Fruit fly (Drosophila melanogaster) whole organism, embryonic: ENCODE measurements around the gene CG1307.

Source experiments
- Aef1 ChIP-seq: fragments of 200-800 bp; sonication (Bioruptor generic); IDR thresholded peaks from 3 replicates; pipeline ENCODE4 v1.3.6; 2022; ENCODE audit warnings: missing biosample characterization, missing genetic modification characterization
- B-H1 ChIP-seq: fragments of 200-800 bp; sonication (Bioruptor generic); IDR thresholded peaks from 3 replicates; pipeline ENCODE4 v1.3.6; 2022; ENCODE audit warnings: missing biosample characterization, missing genetic modification characterization
- Bdp1 ChIP-seq: fragments of 200-800 bp; sonication (Bioruptor generic); optimal IDR thresholded peaks from 3 replicates; lab custom pipeline; 2016; ENCODE audit warnings: missing biosample characterization, missing genetic modification characterization
- Bgb ChIP-seq: fragments of 200-800 bp; sonication (Bioruptor generic); IDR thresholded peaks from 2 replicates; pipeline ENCODE4 v1.3.6; 2022; ENCODE audit warnings: missing biosample characterization, missing genetic modification characterization; ENCODE audit not compliant: partially characterized antibody
- CG10147 ChIP-seq: fragments of 200-800 bp; sonication (Bioruptor generic); optimal IDR thresholded peaks from 2 replicates; lab custom pipeline; 2019; ENCODE audit warnings: missing biosample characterization, mild to moderate bottlenecking, missing genetic modification characterization, moderate library complexity
- CG11695 ChIP-seq: fragments of 200-800 bp; sonication (Bioruptor generic); IDR thresholded peaks from 3 replicates; pipeline ENCODE4 v1.3.6; 2022; ENCODE audit warnings: missing biosample characterization, missing genetic modification characterization
- CG13894 ChIP-seq: fragments of 200-800 bp; sonication (Bioruptor generic); optimal IDR thresholded peaks from 3 replicates; lab custom pipeline; 2018; ENCODE audit warnings: missing biosample characterization, mild to moderate bottlenecking, missing genetic modification characterization, moderate library complexity
- CG14667 ChIP-seq: fragments of 200-800 bp; sonication (Bioruptor generic); IDR thresholded peaks from 2 replicates; pipeline ENCODE4 v1.3.6; 2022; ENCODE audit warnings: missing biosample characterization, missing genetic modification characterization
- CG17568 ChIP-seq: fragments of 200-800 bp; sonication (Bioruptor generic); optimal IDR thresholded peaks from 2 replicates; lab custom pipeline; 2018; ENCODE audit warnings: missing biosample characterization, mild to moderate bottlenecking, missing genetic modification characterization, moderate library complexity
- CG17829 ChIP-seq: fragments of 200-800 bp; optimal IDR thresholded peaks from 2 replicates; lab custom pipeline; 2019; ENCODE audit warnings: missing biosample characterization, mild to moderate bottlenecking, missing genetic modification characterization, moderate library complexity
- CG1832 ChIP-seq: fragments of 200-800 bp; sonication (Bioruptor generic); optimal IDR thresholded peaks from 2 replicates; lab custom pipeline; 2017; ENCODE audit warnings: missing biosample characterization, mild to moderate bottlenecking, missing genetic modification characterization, inconsistent platforms
- CG18476 ChIP-seq: fragments of 200-800 bp; sonication (Bioruptor generic); optimal IDR thresholded peaks from 2 replicates; lab custom pipeline; 2016; ENCODE audit warnings: missing biosample characterization, mild to moderate bottlenecking, missing genetic modification characterization
- CG34422 ChIP-seq: fragments of 200-800 bp; sonication (Bioruptor generic); IDR thresholded peaks from 3 replicates; pipeline ENCODE4 v1.3.6; 2022; ENCODE audit warnings: missing biosample characterization, missing genetic modification characterization
- CG3726 ChIP-seq: fragments of 200-800 bp; sonication (Bioruptor generic); IDR thresholded peaks from 3 replicates; pipeline ENCODE4, ENCODE4 v1.3.6; 2022; ENCODE audit warnings: missing biosample characterization, missing genetic modification characterization
- CG3838 ChIP-seq: fragments of 200-800 bp; sonication (Bioruptor generic); optimal IDR thresholded peaks from 3 replicates; lab custom pipeline; 2016; ENCODE audit warnings: missing biosample characterization, missing genetic modification characterization
- CG3995 ChIP-seq: fragments of 200-800 bp; sonication (Bioruptor generic); optimal IDR thresholded peaks from 3 replicates; lab custom pipeline; 2016; ENCODE audit warnings: missing biosample characterization, missing genetic modification characterization
- CG4404 ChIP-seq: fragments of 200-800 bp; sonication (Bioruptor generic); IDR thresholded peaks from 2 replicates; pipeline ENCODE4 v1.3.6; 2022; ENCODE audit warnings: missing biosample characterization, missing genetic modification characterization
- CG4617 ChIP-seq: fragments of 200-800 bp; sonication (Bioruptor generic); optimal IDR thresholded peaks from 3 replicates; lab custom pipeline; 2016; ENCODE audit warnings: missing biosample characterization, missing genetic modification characterization, borderline replicate concordance
- CG6175 ChIP-seq: fragments of 200-800 bp; sonication (Bioruptor generic); IDR thresholded peaks from 3 replicates; pipeline ENCODE4 v1.3.6; 2022; ENCODE audit warnings: missing biosample characterization, missing genetic modification characterization
- CG8388 ChIP-seq: fragments of 200-800 bp; sonication (Bioruptor generic); optimal IDR thresholded peaks from 2 replicates; lab custom pipeline; 2019; ENCODE audit warnings: missing biosample characterization, mild to moderate bottlenecking, missing genetic modification characterization, moderate library complexity
- CG8924 ChIP-seq: fragments of 200-800 bp; optimal IDR thresholded peaks from 3 replicates; lab custom pipeline; 2019; ENCODE audit warnings: missing biosample characterization, mild to moderate bottlenecking, missing genetic modification characterization, moderate library complexity
- CG9437 ChIP-seq: fragments of 200-800 bp; sonication (Bioruptor generic); optimal IDR thresholded peaks from 2 replicates; lab custom pipeline; 2018; ENCODE audit warnings: missing biosample characterization, mild to moderate bottlenecking, missing genetic modification characterization
- Camta ChIP-seq: fragments of 200-800 bp; sonication (Bioruptor generic); optimal IDR thresholded peaks from 2 replicates; lab custom pipeline; 2016; ENCODE audit warnings: missing biosample characterization, missing genetic modification characterization
- Dbx ChIP-seq: fragments of 200-800 bp; sonication (Bioruptor generic); IDR thresholded peaks from 3 replicates; pipeline ENCODE4 v1.3.6; 2022; ENCODE audit warnings: missing biosample characterization, missing genetic modification characterization
- GATAe ChIP-seq: fragments of 200-800 bp; sonication (Bioruptor generic); conservative IDR thresholded peaks from 2 replicates; pipeline ENCODE4 v1.3.6; 2022; ENCODE audit warnings: missing biosample characterization, missing genetic modification characterization
- HLHmδ ChIP-seq: fragments of 200-800 bp; sonication (Bioruptor generic); optimal IDR thresholded peaks from 2 replicates; lab custom pipeline; 2018; ENCODE audit warnings: missing biosample characterization, mild to moderate bottlenecking, missing genetic modification characterization, moderate library complexity
- HmgD ChIP-seq: fragments of 200-800 bp; sonication (Bioruptor generic); optimal IDR thresholded peaks from 3 replicates; lab custom pipeline; 2016; ENCODE audit warnings: missing biosample characterization, missing genetic modification characterization
- Max ChIP-seq: fragments of 200-800 bp; sonication (Bioruptor generic); optimal IDR thresholded peaks from 2 replicates; lab custom pipeline; 2016; ENCODE audit warnings: missing biosample characterization, mild to moderate bottlenecking, missing genetic modification characterization
- Med ChIP-seq: fragments of 200-800 bp; sonication (Bioruptor generic); peaks from one replicate; lab custom pipeline; 2016; ENCODE audit warnings: missing biosample characterization, missing genetic modification characterization, mild to moderate bottlenecking, inconsistent platforms, moderate library complexity
- NFAT ChIP-seq: fragments of 200-800 bp; sonication (Bioruptor generic); IDR thresholded peaks from 2 replicates; pipeline ENCODE4 v1.3.6; 2022; ENCODE audit warnings: missing biosample characterization, missing genetic modification characterization
- Nf-YA ChIP-seq: fragments of 200-800 bp; sonication (Bioruptor generic); IDR thresholded peaks from 2 replicates; pipeline ENCODE4 v1.3.6; 2022; ENCODE audit warnings: missing biosample characterization, missing genetic modification characterization
- Rx ChIP-seq: fragments of 200-800 bp; sonication (Bioruptor generic); IDR thresholded peaks from 2 replicates; pipeline ENCODE4 v1.3.6; 2022; ENCODE audit warnings: missing biosample characterization, missing genetic modification characterization
- Scr ChIP-seq: fragments of 200-800 bp; sonication (Bioruptor generic); IDR thresholded peaks from 2 replicates; pipeline ENCODE4 v1.3.6; 2022; ENCODE audit warnings: missing biosample characterization, missing genetic modification characterization; ENCODE audit not compliant: partially characterized antibody
- Sin3A ChIP-seq: fragments of >200 bp; optimal IDR thresholded peaks from 2 replicates; lab custom pipeline; 2018
- Sry-δ ChIP-seq: fragments of 200-800 bp; sonication (Bioruptor generic); optimal IDR thresholded peaks from 2 replicates; lab custom pipeline; 2016; ENCODE audit warnings: missing biosample characterization, missing genetic modification characterization
- Tbp ChIP-seq: fragments of >200 bp; optimal IDR thresholded peaks from 2 replicates; lab custom pipeline; 2018; ENCODE audit warnings: missing biosample characterization, missing genetic modification characterization
- Usf ChIP-seq: fragments of 200-800 bp; sonication (Bioruptor generic); optimal IDR thresholded peaks from 2 replicates; lab custom pipeline; 2017; ENCODE audit warnings: missing genotype, missing biosample characterization, missing genetic modification characterization
- ci ChIP-seq: fragments of 200-800 bp; sonication (Bioruptor generic); IDR thresholded peaks from 3 replicates; pipeline ENCODE4 v1.3.6; 2022; ENCODE audit warnings: missing biosample characterization, missing genetic modification characterization
- crol ChIP-seq: fragments of 200-800 bp; sonication (Bioruptor generic); IDR thresholded peaks from 2 replicates; pipeline ENCODE4 v1.3.6; 2022; ENCODE audit warnings: missing biosample characterization, missing genetic modification characterization
- eve ChIP-seq, 2 experiments: fragments of >200 bp; optimal IDR thresholded peaks; 2 replicates each; lab custom pipeline; 2017; ENCODE audit warnings: missing biosample characterization in 2 of 2, missing genetic modification characterization in 2 of 2
- h ChIP-seq: fragments of >200 bp; optimal IDR thresholded peaks from 2 replicates; lab custom pipeline; 2017
- jing ChIP-seq: fragments of 200-800 bp; sonication (Bioruptor generic); optimal IDR thresholded peaks from 2 replicates; lab custom pipeline; 2018; ENCODE audit warnings: missing biosample characterization, mild to moderate bottlenecking, missing genetic modification characterization
- lab ChIP-seq: fragments of 200-800 bp; sonication (Bioruptor generic); optimal IDR thresholded peaks from 3 replicates; lab custom pipeline; 2017; ENCODE audit warnings: missing biosample characterization, missing genetic modification characterization, mild to moderate bottlenecking, moderate library complexity, missing genetic modification reagents
- nerfin-2 ChIP-seq: fragments of 200-800 bp; sonication (Bioruptor generic); IDR thresholded peaks from 2 replicates; pipeline ENCODE4 v1.3.6; 2022; ENCODE audit warnings: missing biosample characterization, missing genetic modification characterization; ENCODE audit not compliant: partially characterized antibody
- onecut ChIP-seq: fragments of 200-800 bp; sonication (Bioruptor generic); IDR thresholded peaks from 2 replicates; pipeline ENCODE4 v1.3.6; 2022; ENCODE audit warnings: missing biosample characterization, missing genetic modification characterization
- pb ChIP-seq: fragments of 200-800 bp; sonication (Bioruptor generic); optimal IDR thresholded peaks from 3 replicates; lab custom pipeline; 2016; ENCODE audit warnings: missing biosample characterization, missing genetic modification characterization
- ro ChIP-seq: fragments of 200-800 bp; sonication (Bioruptor generic); IDR thresholded peaks from 2 replicates; pipeline ENCODE4 v1.3.6; 2022; ENCODE audit warnings: missing biosample characterization, missing genetic modification characterization
- tll ChIP-seq, 2 experiments: fragments of 200-800 bp in 1 of 2; fragments of >200 bp in 1 of 2; sonication (Bioruptor generic) in 1 of 2; optimal IDR thresholded peaks; 2 replicates each; lab custom pipeline; 2017 to 2019; ENCODE audit warnings: missing biosample characterization in 2 of 2, missing genetic modification characterization in 2 of 2, mild to moderate bottlenecking in 1 of 2, moderate library complexity in 1 of 2
- trem ChIP-seq: fragments of 200-800 bp; optimal IDR thresholded peaks from 3 replicates; lab custom pipeline; 2019; ENCODE audit warnings: missing biosample characterization, mild to moderate bottlenecking, missing genetic modification characterization, moderate library complexity
- unpg ChIP-seq: fragments of 200-800 bp; sonication (Bioruptor generic); optimal IDR thresholded peaks from 3 replicates; lab custom pipeline; 2018; ENCODE audit warnings: missing biosample characterization, mild to moderate bottlenecking, missing genetic modification characterization, moderate library complexity
- vnd ChIP-seq: fragments of 200-800 bp; sonication (Bioruptor generic); IDR thresholded peaks from 3 replicates; pipeline ENCODE4 v1.3.6; 2022; ENCODE audit warnings: missing biosample characterization, missing genetic modification characterization; ENCODE audit not compliant: partially characterized antibody
- zf30C ChIP-seq: fragments of 200-800 bp; sonication (Bioruptor generic); optimal IDR thresholded peaks from 3 replicates; lab custom pipeline; 2018; ENCODE audit warnings: missing biosample characterization, mild to moderate bottlenecking, missing genetic modification characterization

Gene CG1307

dm6 chr3R:6678480-6678879 is 21.2 kb upstream of the CG1307 start, which contains the start of gene lab (continued):
- TF ChIP-seq CG10147, result no peak
- TF ChIP-seq CG4617 (GFP tag; lab: Kevin White, UChicago), result no peak
- peak; percentile 32; the same call in 1 of the 3 replicates for TF ChIP-seq CG34422
- peak; percentile 10 for TF ChIP-seq CG17829 (tag; lab: Kevin White, UChicago)
- no peak for TF ChIP-seq Aef1 (GFP tag; lab: Robert Waterston, UW)
- TF ChIP-seq CG11695 (GFP tag; lab: Robert Waterston, UW), result no peak
- TF ChIP-seq lab (GFP tag; lab: Kevin White, UChicago), result peak; percentile 85
- no peak for TF ChIP-seq B-H1 (GFP tag; lab: Robert Waterston, UW)
- peak in 1 of 2 experiments; percentile 45 for TF ChIP-seq tll (GFP tag; optimal IDR thresholded peaks at IDR 0.05; lab: Kevin White, UChicago)
- no peak for TF ChIP-seq CG4404 (GFP tag; lab: Robert Waterston, UW)
- no peak for TF ChIP-seq Sin3A
- peak; percentile 20; the same call in 1 of the 2 replicates for TF ChIP-seq Bgb (GFP tag; lab: Robert Waterston, UW)
- TF ChIP-seq jing, result peak; percentile 14
- TF ChIP-seq Sry-δ (GFP tag; lab: Kevin White, UChicago), result no peak
- no peak for TF ChIP-seq CG3726 (GFP tag; lab: Robert Waterston, UW)
- TF ChIP-seq CG17568 (GFP tag; lab: Kevin White, UChicago), result no peak
- no peak for TF ChIP-seq vnd (GFP tag; lab: Robert Waterston, UW)
- peak; percentile 68 for TF ChIP-seq Med (GFP tag; lab: Kevin White, UChicago)
- 0 out of 2 replicates have a peak, but pooled peaks have one; percentile 17 for TF ChIP-seq Scr (GFP tag; lab: Robert Waterston, UW)
- TF ChIP-seq CG1832 (GFP tag; lab: Kevin White, UChicago), result peak; percentile 97
- TF ChIP-seq onecut (GFP tag; lab: Robert Waterston, UW), result no peak
- TF ChIP-seq h (lab: Kevin White, UChicago), result no peak
- peak; percentile 50 for TF ChIP-seq crol (GFP tag; lab: Robert Waterston, UW)
- no peak for TF ChIP-seq Bdp1
- TF ChIP-seq HLHmδ, result peak; percentile 61
- no peak for TF ChIP-seq trem (tag; lab: Kevin White, UChicago)
- TF ChIP-seq CG3995 (GFP tag; lab: Kevin White, UChicago), result peak; percentile 4
- TF ChIP-seq Dbx (GFP tag; lab: Robert Waterston, UW), result no peak
- TF ChIP-seq HmgD (GFP tag; lab: Kevin White, UChicago), result no peak
- no peak for TF ChIP-seq ci (GFP tag; lab: Robert Waterston, UW)
- TF ChIP-seq CG3838, result no peak
- TF ChIP-seq nerfin-2 (GFP tag; lab: Robert Waterston, UW), result 0 out of 2 replicates have a peak, but pooled peaks have one; percentile 30
- peak; percentile 71 for TF ChIP-seq GATAe (GFP tag; lab: Robert Waterston, UW)
- TF ChIP-seq Max, result no peak
- no peak for TF ChIP-seq Usf (GFP tag; lab: Kevin White, UChicago)
- TF ChIP-seq unpg (GFP tag; lab: Kevin White, UChicago), result no peak
- no peak for TF ChIP-seq CG14667 (GFP tag; lab: Robert Waterston, UW)
- no peak for TF ChIP-seq CG18476 (GFP tag; lab: Kevin White, UChicago)
- no peak for TF ChIP-seq CG13894
- no peak for TF ChIP-seq Rx (GFP tag; lab: Robert Waterston, UW)
- no peak for TF ChIP-seq Camta
- no peak for TF ChIP-seq CG9437 (GFP tag; lab: Kevin White, UChicago)
- no peak for TF ChIP-seq eve (GFP tag; optimal IDR thresholded peaks at IDR 0.05; lab: Kevin White, UChicago)
- TF ChIP-seq Tbp (GFP tag; lab: Kevin White, UChicago), result no peak
- no peak for TF ChIP-seq ro (GFP tag; lab: Robert Waterston, UW)
- TF ChIP-seq pb (GFP tag; lab: Kevin White, UChicago), result peak; percentile 10
- no peak for TF ChIP-seq zf30C (GFP tag; lab: Kevin White, UChicago)
- no peak for TF ChIP-seq CG8388 (GFP tag; lab: Kevin White, UChicago)
- TF ChIP-seq CG8924 (tag; lab: Kevin White, UChicago), result no peak
- TF ChIP-seq Nf-YA (GFP tag; lab: Robert Waterston, UW), result peak; percentile 76
- TF ChIP-seq NFAT (GFP tag; lab: Robert Waterston, UW), result no peak
- TF ChIP-seq CG6175 (GFP tag; lab: Robert Waterston, UW), result no peak
